Fruit fly (Drosophila melanogaster) whole organism, embryonic: Measurements from ENCODE around the gene CG31189.

ENCODE experiments used
- Adf1 ChIP-seq: fragments of 200-800 bp; sonication (Bioruptor generic); IDR thresholded peaks from 2 replicates; pipeline ENCODE4 v1.3.6; 2022; ENCODE audit warnings: missing biosample characterization, missing genetic modification characterization
- Asciz ChIP-seq: fragments of 200-800 bp; sonication (Bioruptor generic); optimal IDR thresholded peaks from 2 replicates; lab custom pipeline; 2017; ENCODE audit warnings: missing biosample characterization, mild to moderate bottlenecking, missing genetic modification characterization, missing genetic modification reagents
- B-H2 ChIP-seq: fragments of 200-800 bp; sonication (Bioruptor generic); optimal IDR thresholded peaks from 2 replicates; lab custom pipeline; 2018; ENCODE audit warnings: missing biosample characterization, mild to moderate bottlenecking, missing genetic modification characterization
- CG10267 ChIP-seq: fragments of 200-800 bp; sonication (Bioruptor generic); optimal IDR thresholded peaks from 2 replicates; lab custom pipeline; 2018; ENCODE audit warnings: missing biosample characterization, mild to moderate bottlenecking, missing genetic modification characterization, moderate library complexity
- CG11247 ChIP-seq: fragments of 200-800 bp; sonication (Bioruptor generic); IDR thresholded peaks from 2 replicates; pipeline ENCODE4 v1.3.6; 2022; ENCODE audit warnings: missing biosample characterization, missing genetic modification characterization
- CG11504 ChIP-seq: fragments of 200-800 bp; sonication (Bioruptor generic); optimal IDR thresholded peaks from 3 replicates; lab custom pipeline; 2019; ENCODE audit warnings: missing biosample characterization, mild to moderate bottlenecking, missing genetic modification characterization, moderate library complexity
- CG12071 ChIP-seq: fragments of 200-800 bp; sonication (Bioruptor generic); optimal IDR thresholded peaks from 3 replicates; lab custom pipeline; 2018; ENCODE audit warnings: missing biosample characterization, mild to moderate bottlenecking, missing genetic modification characterization
- CG12744 ChIP-seq: fragments of 200-800 bp; sonication (Bioruptor generic); optimal IDR thresholded peaks from 2 replicates; lab custom pipeline; 2016; ENCODE audit warnings: missing biosample characterization, missing genetic modification characterization
- CG1603 ChIP-seq: fragments of 200-800 bp; sonication (Bioruptor generic); optimal IDR thresholded peaks from 2 replicates; lab custom pipeline; 2019; ENCODE audit warnings: missing biosample characterization, mild to moderate bottlenecking, missing genetic modification characterization, moderate library complexity
- CG17385 ChIP-seq: fragments of 200-800 bp; sonication (Bioruptor generic); optimal IDR thresholded peaks from 3 replicates; lab custom pipeline; 2018; ENCODE audit warnings: missing biosample characterization, mild to moderate bottlenecking, missing genetic modification characterization
- CG31365 ChIP-seq: fragments of 200-800 bp; sonication (Bioruptor generic); optimal IDR thresholded peaks from 2 replicates; lab custom pipeline; 2018; ENCODE audit warnings: missing biosample characterization, mild to moderate bottlenecking, missing genetic modification characterization
- CG32767 ChIP-seq: fragments of 200-800 bp; sonication (Bioruptor generic); IDR thresholded peaks from 2 replicates; pipeline ENCODE4 v1.3.6; 2022; ENCODE audit warnings: missing biosample characterization, missing genetic modification characterization
- CG42726 ChIP-seq: fragments of 200-800 bp; sonication (Bioruptor generic); IDR thresholded peaks from 2 replicates; pipeline ENCODE4 v1.3.6; 2022; ENCODE audit warnings: missing biosample characterization, missing genetic modification characterization; ENCODE audit not compliant: partially characterized antibody
- CG4854 ChIP-seq: fragments of 200-800 bp; sonication (Bioruptor generic); optimal IDR thresholded peaks from 2 replicates; lab custom pipeline; 2016; ENCODE audit warnings: missing biosample characterization, missing genetic modification characterization, inconsistent platforms
- CG6654 ChIP-seq: fragments of 200-800 bp; sonication (Bioruptor generic); optimal IDR thresholded peaks from 2 replicates; lab custom pipeline; 2017; ENCODE audit warnings: missing biosample characterization, mild to moderate bottlenecking, missing genetic modification characterization
- CG9932 ChIP-seq: fragments of 200-800 bp; sonication (Bioruptor generic); IDR thresholded peaks from 2 replicates; pipeline ENCODE4 v1.3.6; 2022; ENCODE audit warnings: missing biosample characterization, missing genetic modification characterization
- D19A ChIP-seq: fragments of 200-800 bp; optimal IDR thresholded peaks from 3 replicates; lab custom pipeline; 2019; ENCODE audit warnings: missing biosample characterization, mild to moderate bottlenecking, missing genetic modification characterization, moderate library complexity
- Dp ChIP-seq: fragments of 200-800 bp; sonication (Bioruptor generic); optimal IDR thresholded peaks from 2 replicates; lab custom pipeline; 2018; ENCODE audit warnings: missing biosample characterization, mild to moderate bottlenecking, missing genetic modification characterization, moderate library complexity
- Ets65A ChIP-seq: fragments of 200-800 bp; sonication (Bioruptor generic); peaks from one replicate; lab custom pipeline; 2016; ENCODE audit warnings: missing biosample characterization, missing genetic modification characterization
- HLH54F ChIP-seq: fragments of 200-800 bp; sonication (Bioruptor generic); optimal IDR thresholded peaks from 3 replicates; lab custom pipeline; 2016; ENCODE audit warnings: missing biosample characterization, missing genetic modification characterization
- Hmx ChIP-seq: fragments of 200-800 bp; sonication (Bioruptor generic); optimal IDR thresholded peaks from 2 replicates; lab custom pipeline; 2016; ENCODE audit warnings: missing biosample characterization, missing genetic modification characterization
- Myb ChIP-seq: fragments of 200-800 bp; sonication (Bioruptor generic); optimal IDR thresholded peaks from 2 replicates; lab custom pipeline; 2016; ENCODE audit warnings: missing biosample characterization, missing genetic modification characterization
- NK7.1 ChIP-seq: fragments of 200-800 bp; sonication (Bioruptor generic); optimal IDR thresholded peaks from 3 replicates; lab custom pipeline; 2016; ENCODE audit warnings: missing biosample characterization, missing genetic modification characterization
- Rfx ChIP-seq: fragments of 200-800 bp; sonication (Bioruptor generic); IDR thresholded peaks from 2 replicates; pipeline ENCODE4 v1.3.6; 2022; ENCODE audit warnings: missing biosample characterization, missing genetic modification characterization
- Six4 ChIP-seq: fragments of 200-800 bp; sonication (Bioruptor generic); optimal IDR thresholded peaks from 2 replicates; lab custom pipeline; 2016; ENCODE audit warnings: missing biosample characterization, missing genetic modification characterization
- Sry-δ ChIP-seq: fragments of 200-800 bp; sonication (Bioruptor generic); optimal IDR thresholded peaks from 2 replicates; lab custom pipeline; 2016; ENCODE audit warnings: missing biosample characterization, missing genetic modification characterization
- ac ChIP-seq: fragments of 200-800 bp; sonication (Bioruptor generic); optimal IDR thresholded peaks from 3 replicates; lab custom pipeline; 2017; ENCODE audit warnings: missing biosample characterization, mild to moderate bottlenecking, missing genetic modification characterization
- ase ChIP-seq: fragments of 200-800 bp; sonication (Bioruptor generic); IDR thresholded peaks from 3 replicates; pipeline ENCODE4 v1.3.6; 2022; ENCODE audit warnings: missing biosample characterization, missing genetic modification characterization
- az2 ChIP-seq: fragments of 200-800 bp; sonication (Bioruptor generic); optimal IDR thresholded peaks from 3 replicates; lab custom pipeline; 2016; ENCODE audit warnings: missing biosample characterization, missing genetic modification characterization
- cad ChIP-seq: fragments of >200 bp; optimal IDR thresholded peaks from 2 replicates; lab custom pipeline; 2017; ENCODE audit warnings: missing biosample characterization, missing genetic modification characterization
- cg ChIP-seq: fragments of 200-800 bp; sonication (Bioruptor generic); optimal IDR thresholded peaks from 3 replicates; lab custom pipeline; 2019; ENCODE audit warnings: missing biosample characterization, mild to moderate bottlenecking, missing genetic modification characterization, moderate library complexity
- chinmo ChIP-seq: fragments of 200-800 bp; sonication (Bioruptor generic); IDR thresholded peaks from 4 replicates; pipeline ENCODE4 v1.3.6; 2022; ENCODE audit warnings: missing biosample characterization, missing genetic modification characterization; ENCODE audit not compliant: partially characterized antibody
- chn ChIP-seq: fragments of 200-800 bp; sonication (Bioruptor generic); optimal IDR thresholded peaks from 2 replicates; lab custom pipeline; 2016; ENCODE audit warnings: missing biosample characterization, missing genetic modification characterization
- dati ChIP-seq: fragments of 200-800 bp; sonication (Bioruptor generic); IDR thresholded peaks from 2 replicates; pipeline ENCODE4 v1.3.6; 2022; ENCODE audit warnings: missing biosample characterization, missing genetic modification characterization
- eyg ChIP-seq: fragments of 200-800 bp; sonication (Bioruptor generic); optimal IDR thresholded peaks from 3 replicates; lab custom pipeline; 2016; ENCODE audit warnings: missing biosample characterization, missing genetic modification characterization
- gro ChIP-seq: fragments of 200-800 bp; sonication (Bioruptor generic); optimal IDR thresholded peaks from 2 replicates; lab custom pipeline; 2016; ENCODE audit warnings: missing biosample characterization, missing genetic modification characterization
- lbe ChIP-seq: fragments of 200-800 bp; sonication (Bioruptor generic); optimal IDR thresholded peaks from 2 replicates; lab custom pipeline; 2016; ENCODE audit warnings: missing biosample characterization, mild to moderate bottlenecking, missing genetic modification characterization
- maf-S ChIP-seq: fragments of 200-800 bp; sonication (Bioruptor generic); optimal IDR thresholded peaks from 2 replicates; lab custom pipeline; 2016; ENCODE audit warnings: missing biosample characterization, missing genetic modification characterization
- mirr ChIP-seq: fragments of 200-800 bp; sonication (Bioruptor generic); optimal IDR thresholded peaks from 3 replicates; lab custom pipeline; 2018; ENCODE audit warnings: missing biosample characterization, mild to moderate bottlenecking, missing genetic modification characterization
- nau ChIP-seq: fragments of 200-800 bp; sonication (Bioruptor generic); optimal IDR thresholded peaks from 3 replicates; lab custom pipeline; 2017; ENCODE audit warnings: missing biosample characterization, mild to moderate bottlenecking, missing genetic modification characterization, missing genetic modification reagents
- oc ChIP-seq: fragments of 200-800 bp; sonication (Bioruptor generic); optimal IDR thresholded peaks from 2 replicates; lab custom pipeline; 2018; ENCODE audit warnings: missing biosample characterization, mild to moderate bottlenecking, missing genetic modification characterization, moderate library complexity
- odd ChIP-seq: fragments of 200-800 bp; sonication (Bioruptor generic); optimal IDR thresholded peaks from 2 replicates; lab custom pipeline; 2017; ENCODE audit warnings: missing biosample characterization, mild to moderate bottlenecking, missing genetic modification characterization
- pzg ChIP-seq: fragments of 200-800 bp; sonication (Bioruptor generic); optimal IDR thresholded peaks from 3 replicates; lab custom pipeline; 2018; ENCODE audit warnings: missing biosample characterization, mild to moderate bottlenecking, missing genetic modification characterization, moderate library complexity
- repo ChIP-seq: fragments of 200-800 bp; sonication (Bioruptor generic); optimal IDR thresholded peaks from 2 replicates; lab custom pipeline; 2016; ENCODE audit warnings: missing biosample characterization, missing genetic modification characterization
- run ChIP-seq: fragments of 200-800 bp; sonication (Bioruptor generic); optimal IDR thresholded peaks from 3 replicates; lab custom pipeline; 2018; ENCODE audit warnings: missing biosample characterization, mild to moderate bottlenecking, missing genetic modification characterization
- seq ChIP-seq: fragments of 200-800 bp; sonication (Bioruptor generic); IDR thresholded peaks from 2 replicates; pipeline ENCODE4 v1.3.6; 2022; ENCODE audit warnings: missing biosample characterization, missing genetic modification characterization
- sima ChIP-seq: fragments of 200-800 bp; sonication (Bioruptor generic); optimal IDR thresholded peaks from 2 replicates; lab custom pipeline; 2016; ENCODE audit warnings: missing biosample characterization, missing genetic modification characterization
- sr ChIP-seq: fragments of 200-800 bp; sonication (Bioruptor generic); IDR thresholded peaks from 3 replicates; pipeline ENCODE4 v1.3.6; 2022; ENCODE audit warnings: missing biosample characterization, missing genetic modification characterization
- sug ChIP-seq: fragments of 200-800 bp; optimal IDR thresholded peaks from 2 replicates; lab custom pipeline; 2019; ENCODE audit warnings: missing biosample characterization, mild to moderate bottlenecking, missing genetic modification characterization, moderate library complexity
- ttk ChIP-seq: fragments of 200-800 bp; sonication (Bioruptor generic); IDR thresholded peaks from 2 replicates; pipeline ENCODE4 v2.1.2; 2022; ENCODE audit warnings: missing biosample characterization, missing genetic modification characterization

CG31189 gene

DNA sequence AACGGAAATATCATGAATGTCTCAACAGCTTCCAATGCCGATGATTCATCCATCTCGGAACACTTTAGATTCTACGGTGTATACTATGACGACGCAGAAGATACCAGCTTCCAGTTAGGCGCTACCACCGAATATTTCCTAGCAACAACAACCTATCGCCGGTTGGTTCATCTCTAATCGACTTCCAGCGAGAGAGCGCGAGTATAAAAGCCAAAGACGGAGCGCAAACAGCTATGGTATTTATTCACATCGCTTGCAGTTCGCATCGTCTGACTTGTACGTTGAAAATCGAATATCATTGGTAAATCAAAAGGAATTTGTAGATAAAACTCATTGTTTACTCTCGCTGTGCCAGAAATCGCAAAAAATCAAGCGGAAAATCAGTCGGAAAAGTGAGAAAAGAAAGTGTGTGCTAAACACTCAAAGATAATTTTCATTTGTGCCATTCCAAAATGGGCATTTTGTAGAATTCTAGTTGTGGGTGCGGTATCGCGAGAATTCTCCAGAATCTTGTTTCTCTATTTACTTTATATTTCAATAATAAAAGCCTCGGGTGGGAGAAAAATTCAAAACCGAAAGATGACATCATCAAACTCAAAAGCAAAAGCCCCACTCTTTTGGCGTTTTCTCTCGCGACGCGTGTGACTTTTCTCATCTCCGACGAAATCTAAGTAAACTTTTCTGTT is 19.5 kb upstream of the CG31189 start, which contains the start of gene AnxB9 (continued):
- TF ChIP-seq CG9932 (GFP tag; lab: Robert Waterston, UW) (peak; percentile 59), gro (GFP tag; lab: Kevin White, UChicago) (peak; percentile 71), D19A (peak; percentile 4), NK7.1 (peak; percentile 10), ac (peak; percentile 15), nau (GFP tag; lab: Kevin White, UChicago) (peak; percentile 34), CG6654 (no peak), Hmx (GFP tag; lab: Kevin White, UChicago) (no peak), HLH54F (GFP tag; lab: Kevin White, UChicago) (no peak), CG31365 (tag; lab: Kevin White, UChicago) (peak; percentile 55), CG11247 (GFP tag; lab: Robert Waterston, UW) (peak; percentile 50), mirr (GFP tag; lab: Kevin White, UChicago) (peak; percentile 40), CG10267 (tag; lab: Kevin White, UChicago) (no peak), pzg (GFP tag; lab: Kevin White, UChicago) (peak; percentile 44), CG1603 (peak; percentile 43), oc (tag; lab: Kevin White, UChicago) (peak; percentile 13), Dp (GFP tag; lab: Kevin White, UChicago) (no peak), Adf1 (GFP tag; lab: Robert Waterston, UW) (peak; percentile 36; the same call in 1 of the 2 replicates), CG12744 (GFP tag; lab: Kevin White, UChicago) (peak; percentile 32), CG32767 (GFP tag; lab: Robert Waterston, UW) (no peak), sug (peak; percentile 51), odd (GFP tag; lab: Kevin White, UChicago) (peak; percentile 57), maf-S (no peak), CG4854 (GFP tag; lab: Kevin White, UChicago) (peak; percentile 17), CG17385 (GFP tag; lab: Kevin White, UChicago) (peak; percentile 55), seq (no peak), CG12071 (GFP tag; lab: Kevin White, UChicago) (peak; percentile 70), Ets65A (GFP tag; lab: Kevin White, UChicago) (no peak), Six4 (GFP tag; lab: Kevin White, UChicago) (no peak), chinmo (GFP tag; lab: Robert Waterston, UW) (peak; percentile 82; the same call in 3 of the 4 replicates), Myb (GFP tag; lab: Kevin White, UChicago) (no peak), chn (GFP tag; lab: Kevin White, UChicago) (peak; percentile 38), Sry-δ (GFP tag; lab: Kevin White, UChicago) (peak; percentile 82), sr (GFP tag; lab: Robert Waterston, UW) (peak; percentile 34; the same call in 1 of the 3 replicates), ase (no peak), ttk (GFP tag; lab: Robert Waterston, UW) (0 out of 2 replicates have a peak, but pooled peaks have one; percentile 30), dati (no peak), CG11504 (tag; lab: Kevin White, UChicago) (peak; percentile 4), run (tag; lab: Kevin White, UChicago) (peak; percentile 47), repo (GFP tag; lab: Kevin White, UChicago) (peak; percentile 22), B-H2 (GFP tag; lab: Kevin White, UChicago) (peak; percentile 34), Asciz (GFP tag; lab: Kevin White, UChicago) (peak; percentile 29), eyg (peak; percentile 17), Rfx (GFP tag; lab: Robert Waterston, UW) (peak; percentile 60), lbe (GFP tag; lab: Kevin White, UChicago) (peak; percentile 68), cg (GFP tag; lab: Kevin White, UChicago) (no peak), cad (GFP tag; lab: Kevin White, UChicago) (no peak), az2 (no peak), sima (GFP tag; lab: Kevin White, UChicago) (no peak), CG42726 (GFP tag; lab: Robert Waterston, UW) (peak; percentile 77; the same call in 1 of the 2 replicates)
